Fruit fly (Drosophila melanogaster) whole organism, adult: ENCODE measurements around the gene CG13978.

Experiments
- CG11617 ChIP-seq: fragments of 200-800 bp; sonication (Bioruptor generic); optimal IDR thresholded peaks from 2 replicates; lab custom pipeline; 2017; ENCODE audit warnings: mild to moderate bottlenecking, missing biosample characterization, missing genetic modification reagents, missing genetic modification characterization
- CG12768 ChIP-seq: fragments of 200-800 bp; sonication (Bioruptor generic); optimal IDR thresholded peaks from 2 replicates; lab custom pipeline; 2017; ENCODE audit warnings: missing biosample characterization, missing genetic modification characterization, mild to moderate bottlenecking, moderate library complexity, missing genetic modification reagents
- CG14711 ChIP-seq: fragments of 200-800 bp; sonication (Bioruptor generic); optimal IDR thresholded peaks from 2 replicates; lab custom pipeline; 2018; ENCODE audit warnings: missing biosample characterization, mild to moderate bottlenecking, missing genetic modification characterization, moderate library complexity
- CG1620 ChIP-seq: fragments of 200-800 bp; sonication (Bioruptor generic); optimal IDR thresholded peaks from 2 replicates; lab custom pipeline; 2016; ENCODE audit warnings: missing biosample characterization, missing genetic modification characterization
- CG33017 ChIP-seq: fragments of 200-800 bp; sonication (Bioruptor generic); optimal IDR thresholded peaks from 2 replicates; lab custom pipeline; 2018; ENCODE audit warnings: missing biosample characterization, mild to moderate bottlenecking, missing genetic modification characterization, moderate library complexity
- CG5204 ChIP-seq: fragments of 200-800 bp; sonication (Bioruptor generic); optimal IDR thresholded peaks from 2 replicates; lab custom pipeline; 2016; ENCODE audit warnings: missing biosample characterization, missing genetic modification characterization
- CG7045 ChIP-seq: fragments of 200-800 bp; sonication (Bioruptor generic); optimal IDR thresholded peaks from 2 replicates; lab custom pipeline; 2017; ENCODE audit warnings: missing biosample characterization, mild to moderate bottlenecking, missing genetic modification characterization
- CG7101 ChIP-seq: fragments of 200-800 bp; sonication (Bioruptor generic); optimal IDR thresholded peaks from 2 replicates; lab custom pipeline; 2018; ENCODE audit warnings: missing biosample characterization, mild to moderate bottlenecking, missing genetic modification characterization, moderate library complexity
- Clk ChIP-seq: fragments of 200-800 bp; sonication (Bioruptor generic); optimal IDR thresholded peaks from 2 replicates; lab custom pipeline; 2017; ENCODE audit warnings: missing biosample characterization, missing genetic modification characterization
- Crg-1 ChIP-seq: fragments of 200-800 bp; sonication (Bioruptor generic); optimal IDR thresholded peaks from 2 replicates; lab custom pipeline; 2016; ENCODE audit warnings: missing biosample characterization, missing genetic modification characterization
- Hr96 ChIP-seq: fragments of 200-800 bp; sonication (Bioruptor generic); optimal IDR thresholded peaks from 2 replicates; lab custom pipeline; 2016; ENCODE audit warnings: missing biosample characterization, missing genetic modification characterization
- Mnt ChIP-seq: fragments of 200-800 bp; sonication (Bioruptor generic); optimal IDR thresholded peaks from 2 replicates; lab custom pipeline; 2016; ENCODE audit warnings: missing biosample characterization, mild to moderate bottlenecking, missing genetic modification characterization
- bab1 ChIP-seq: fragments of 200-800 bp; sonication (Bioruptor generic); optimal IDR thresholded peaks from 3 replicates; lab custom pipeline; 2019; ENCODE audit warnings: missing biosample characterization, mild to moderate bottlenecking, missing genetic modification characterization, moderate library complexity
- cic ChIP-seq: fragments of 200-800 bp; sonication (Bioruptor generic); optimal IDR thresholded peaks from 2 replicates; lab custom pipeline; 2017; ENCODE audit warnings: missing biosample characterization, mild to moderate bottlenecking, missing genetic modification characterization, moderate library complexity
- cnc ChIP-seq, 2 experiments: fragments of >200 bp; optimal IDR thresholded peaks; 2 replicates each; lab custom pipeline; 2017
- kay ChIP-seq: fragments of 200-800 bp; sonication (Bioruptor generic); peaks from one replicate; lab custom pipeline; 2016; ENCODE audit warnings: missing biosample characterization, missing genetic modification characterization, borderline replicate concordance
- ovo ChIP-seq: fragments of 200-800 bp; sonication (Bioruptor generic); optimal IDR thresholded peaks from 2 replicates; lab custom pipeline; 2016; ENCODE audit warnings: missing biosample characterization, missing genetic modification characterization
- pad ChIP-seq: fragments of 200-800 bp; sonication (Bioruptor generic); optimal IDR thresholded peaks from 3 replicates; lab custom pipeline; 2017; ENCODE audit warnings: missing biosample characterization, missing genetic modification characterization, mild to moderate bottlenecking, moderate library complexity, missing genetic modification reagents
- tj ChIP-seq: fragments of 200-800 bp; sonication (Bioruptor generic); optimal IDR thresholded peaks from 3 replicates; lab custom pipeline; 2017; ENCODE audit warnings: missing biosample characterization, mild to moderate bottlenecking, missing genetic modification characterization, moderate library complexity
- toe ChIP-seq: fragments of 200-800 bp; sonication (Bioruptor generic); optimal IDR thresholded peaks from 2 replicates; lab custom pipeline; 2016; ENCODE audit warnings: missing biosample characterization, missing genetic modification characterization

Gene CG13978

dm6 chr3R:27497616-27498015 is 33.6 kb downstream of the CG13978 start:
- TF ChIP-seq CG33017: no peak

DNA sequence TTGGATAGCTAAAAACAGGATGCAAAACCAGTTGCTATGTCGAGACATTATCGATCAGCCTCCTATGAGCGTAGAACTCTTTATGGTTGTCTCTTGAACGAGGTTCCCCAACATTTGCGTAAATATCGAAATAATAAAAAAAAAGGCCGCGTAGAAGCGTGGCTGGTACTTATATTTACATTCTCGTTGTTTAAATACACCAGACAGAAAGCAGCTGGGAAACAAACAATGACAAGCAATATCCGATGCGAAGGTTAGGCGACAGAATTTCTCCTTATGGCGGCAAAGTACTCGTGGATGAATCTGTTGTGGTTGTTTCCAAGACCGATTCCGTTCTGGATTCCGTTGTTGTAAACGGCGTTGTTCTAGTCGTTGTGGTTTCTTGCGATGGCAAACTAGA is 37.9 kb downstream of the CG13978 start, which contains the start of gene CG43139:
Gene CG43139 (minus strand): TSS at position 88 of the 400 bp plus-strand sequence.
- TF ChIP-seq cic (GFP tag; lab: Kevin White, UChicago) (no peak), CG1620 (GFP tag; lab: Kevin White, UChicago) (no peak), tj (GFP tag; lab: Kevin White, UChicago) (no peak), ovo (GFP tag; lab: Kevin White, UChicago) (no peak), CG5204 (GFP tag; lab: Kevin White, UChicago) (no peak), Mnt (GFP tag; lab: Kevin White, UChicago) (no peak), CG12768 (GFP tag; lab: Kevin White, UChicago) (no peak), CG7045 (GFP tag; lab: Kevin White, UChicago) (no peak), bab1 (GFP tag; lab: Kevin White, UChicago) (no peak), CG14711 (tag; lab: Kevin White, UChicago) (no peak), toe (GFP tag; lab: Kevin White, UChicago) (no peak), Hr96 (GFP tag; lab: Kevin White, UChicago) (no peak), CG33017 (no peak), Clk (GFP tag; lab: Kevin White, UChicago) (no peak), pad (GFP tag; lab: Kevin White, UChicago) (no peak), CG7101 (tag; lab: Kevin White, UChicago) (no peak), cnc (optimal IDR thresholded peaks at IDR 0.05; lab: Kevin White, UChicago) (no peak), CG11617 (no peak), Crg-1 (no peak), kay (GFP tag; lab: Kevin White, UChicago) (no peak)

DNA sequence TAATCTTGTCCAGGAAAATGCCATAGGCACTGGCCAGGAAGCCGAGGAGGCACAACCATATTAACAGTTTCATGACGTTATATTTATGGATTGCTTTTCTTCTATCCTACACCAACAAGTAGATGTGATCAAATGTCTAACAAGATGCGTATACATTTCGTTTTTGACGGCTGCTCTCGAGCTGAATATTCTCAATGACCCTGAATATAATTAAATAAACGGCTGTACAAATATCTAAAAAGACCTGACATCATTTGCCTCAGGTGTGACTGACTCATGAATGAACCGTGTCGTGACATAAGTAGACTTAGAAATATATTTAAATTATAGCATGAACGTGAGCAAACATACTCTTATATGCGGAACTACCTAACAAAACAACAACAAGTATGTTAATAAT is 38.9 kb downstream of the CG13978 start, which contains the start of gene CG5402:
Gene CG5402 (minus strand): TSS at position 101 of the 400 bp plus-strand sequence.
- TF ChIP-seq toe (GFP tag; lab: Kevin White, UChicago) (no peak), CG12768 (GFP tag; lab: Kevin White, UChicago) (no peak), CG5204 (GFP tag; lab: Kevin White, UChicago) (no peak), ovo (GFP tag; lab: Kevin White, UChicago) (no peak), Hr96 (GFP tag; lab: Kevin White, UChicago) (no peak), CG1620 (GFP tag; lab: Kevin White, UChicago) (no peak), CG7045 (GFP tag; lab: Kevin White, UChicago) (no peak), cic (GFP tag; lab: Kevin White, UChicago) (no peak)
